Fruit fly (Drosophila melanogaster) whole organism, larva: ENCODE data around the gene Klp3A.
"Not testable (repeated sequence)": the region's sequence is repeated elsewhere in the genome, so short reads cannot be mapped to it uniquely, and the experiment has no call there.

ENCODE experiments used
- noc ChIP-seq: fragments of 200-800 bp; sonication (Bioruptor generic); optimal IDR thresholded peaks from 3 replicates; lab custom pipeline; 2019; ENCODE audit warnings: missing biosample characterization, mild to moderate bottlenecking, missing genetic modification characterization, moderate library complexity

The Klp3A gene

DNA sequence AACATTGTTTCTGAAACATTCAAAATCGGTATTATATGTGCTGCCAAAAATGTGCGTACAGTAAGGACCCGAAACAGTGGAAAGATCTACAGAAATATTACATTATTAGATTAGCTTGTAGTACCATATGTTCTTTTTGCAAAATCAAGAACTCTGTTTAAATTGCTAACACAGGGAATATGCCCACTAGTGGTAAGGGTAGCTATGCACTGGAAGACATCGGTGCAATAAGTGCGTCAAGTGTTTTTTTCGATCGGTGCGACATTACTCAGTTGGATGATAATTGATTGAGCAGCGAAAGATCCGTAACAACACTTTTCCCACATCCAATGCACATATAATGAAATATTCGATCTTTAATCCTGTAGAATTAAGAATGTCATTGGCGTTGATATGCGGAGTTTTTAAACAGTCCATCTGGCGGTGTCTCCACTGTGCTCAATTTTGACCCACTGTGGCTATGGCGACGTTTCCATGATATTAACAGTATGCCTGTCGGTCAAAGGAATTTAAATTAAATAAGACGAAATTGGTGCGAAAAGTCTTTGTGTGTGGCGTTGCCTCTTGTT is 31.3 kb upstream of the Klp3A start:
- no peak for TF ChIP-seq noc

- no peak for TF ChIP-seq noc
Observed at dm6 chrX:2633847-2634776, 30.3 kb upstream of the Klp3A start, which contains the start of gene sgg. Gene sgg, plus strand, starts transcription at chrX:2633952.

dm6 chrX:2625009-2625408 is 21.2 kb upstream of the Klp3A start:
- TF ChIP-seq noc = no peak

DNA sequence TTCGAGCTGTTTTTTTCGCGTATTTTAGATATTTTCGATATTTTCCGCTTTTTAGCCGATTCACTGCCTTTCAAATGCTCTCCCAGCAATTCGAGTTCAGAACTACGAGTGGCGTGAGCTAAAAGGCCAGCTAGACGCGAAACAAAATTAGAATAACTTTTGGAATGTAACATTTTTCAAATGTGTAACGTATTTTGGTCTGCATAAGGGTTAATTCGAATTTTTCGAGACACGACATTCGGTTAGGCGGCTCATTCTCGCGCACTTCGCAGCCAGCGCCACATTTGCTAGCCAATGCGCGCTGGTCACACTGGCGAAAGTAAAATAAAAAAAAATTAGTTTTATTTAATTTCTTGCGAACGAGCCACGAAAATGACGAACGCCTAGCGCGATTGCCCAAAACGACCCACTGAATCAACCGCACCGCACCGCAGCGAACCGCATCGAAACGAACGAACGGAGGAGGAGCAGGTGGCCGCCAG is 20.7 kb upstream of the Klp3A start, which contains the start of the genes brv3 and Pi4KIIIalpha:
TSS of gene brv3 (minus strand) at position 51 of the 482 bp plus-strand sequence.
TSS of gene Pi4KIIIalpha (plus strand) at position 280 of the 482 bp plus-strand sequence.
- no peak for TF ChIP-seq noc

- peak; percentile 89 for TF ChIP-seq noc
Observed at dm6 chrX:2619651-2620050, 15.8 kb upstream of the Klp3A start, which contains the start of the genes Tsp3A and Seipin. Gene Tsp3A, minus strand, starts transcription at chrX:2619738. Gene Seipin, plus strand, starts transcription at chrX:2619799.

- TF ChIP-seq noc = no peak
Observed at dm6 chrX:2617417-2617816, 13.6 kb upstream of the Klp3A start.

DNA sequence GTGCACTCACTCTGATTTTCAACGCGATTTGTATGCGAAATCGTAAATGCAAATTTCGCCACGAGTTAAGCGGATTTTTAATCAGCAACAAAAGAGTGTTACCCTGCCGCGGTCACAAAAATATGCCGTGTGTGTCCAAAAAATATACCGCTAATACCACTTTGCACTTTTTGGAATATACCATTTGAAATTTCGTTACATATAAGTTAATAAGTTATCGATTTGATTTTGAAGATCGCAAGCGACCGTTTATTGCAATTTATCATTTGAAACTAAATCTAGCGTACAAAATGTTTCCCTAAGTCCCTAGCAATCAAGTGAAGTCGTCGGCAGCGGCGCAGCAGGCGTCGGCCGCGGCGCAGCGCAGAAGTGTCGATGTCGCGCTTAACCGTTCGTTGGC is 6.4 kb upstream of the Klp3A start, which contains the start of gene eIF3g1:
TSS of gene eIF3g1 (minus strand) at position 101 of the 400 bp plus-strand sequence.
- TF ChIP-seq noc = not testable (repeated sequence)

- peak; percentile 74 for TF ChIP-seq noc
Observed at dm6 chrX:2608470-2609157, 4.8 kb upstream of the Klp3A start, which contains the start of gene Smyd3. Gene Smyd3, minus strand, starts transcription at chrX:2608876.

dm6 chrX:2593753-2594096 is 10.1 kb downstream of the Klp3A start:
- TF ChIP-seq noc = peak; percentile 96

DNA sequence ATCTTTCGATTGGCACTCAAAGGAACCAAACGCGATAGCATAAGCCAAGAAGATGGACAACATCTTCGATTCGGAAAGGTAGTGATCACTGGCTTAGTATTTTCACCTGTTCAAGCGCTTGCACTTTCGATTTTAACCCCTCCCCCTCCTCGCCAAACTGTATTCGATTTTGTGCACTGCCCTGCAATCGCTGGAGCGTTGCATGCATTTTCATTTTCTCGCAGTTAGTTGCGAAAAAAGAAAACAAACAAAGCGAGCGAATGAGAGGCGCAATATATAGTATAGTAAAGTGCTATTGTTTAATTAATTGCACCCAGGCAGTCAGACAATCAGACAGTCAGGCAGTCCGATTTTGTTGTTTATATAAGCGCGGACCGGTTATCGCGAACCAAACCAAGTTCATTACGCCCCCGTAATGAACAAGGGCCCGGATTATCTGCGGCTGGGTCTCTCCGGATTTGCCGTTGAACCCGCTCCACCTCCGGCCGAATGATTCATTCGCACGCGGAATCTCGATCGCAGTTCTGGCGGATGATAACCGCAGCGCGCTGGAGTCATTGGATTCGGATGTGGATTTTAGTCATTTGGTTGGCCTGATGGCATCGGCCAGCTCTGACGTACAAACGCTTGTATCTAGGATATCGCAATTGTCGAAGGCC is 10.6 kb downstream of the Klp3A start:
- TF ChIP-seq noc = no peak

DNA sequence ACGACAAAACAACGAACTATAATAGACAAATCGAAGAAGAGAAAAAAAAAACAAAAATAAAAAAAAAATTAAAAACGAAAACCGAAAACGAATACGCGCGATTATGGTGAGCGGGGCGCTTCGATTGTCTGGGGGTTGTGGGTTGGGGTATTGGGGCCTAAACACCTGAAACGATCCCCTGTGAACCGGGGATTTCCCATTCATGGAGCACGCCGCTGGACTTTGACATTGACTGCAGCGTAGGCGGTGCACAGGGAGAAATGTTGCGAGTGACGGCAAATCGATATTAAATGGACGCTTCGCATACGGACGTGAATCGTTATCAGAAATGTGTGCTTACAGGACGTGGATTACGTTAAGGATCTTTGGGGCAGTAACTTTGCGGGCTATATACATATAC is 11.6 kb downstream of the Klp3A start:
- no peak for TF ChIP-seq noc

DNA sequence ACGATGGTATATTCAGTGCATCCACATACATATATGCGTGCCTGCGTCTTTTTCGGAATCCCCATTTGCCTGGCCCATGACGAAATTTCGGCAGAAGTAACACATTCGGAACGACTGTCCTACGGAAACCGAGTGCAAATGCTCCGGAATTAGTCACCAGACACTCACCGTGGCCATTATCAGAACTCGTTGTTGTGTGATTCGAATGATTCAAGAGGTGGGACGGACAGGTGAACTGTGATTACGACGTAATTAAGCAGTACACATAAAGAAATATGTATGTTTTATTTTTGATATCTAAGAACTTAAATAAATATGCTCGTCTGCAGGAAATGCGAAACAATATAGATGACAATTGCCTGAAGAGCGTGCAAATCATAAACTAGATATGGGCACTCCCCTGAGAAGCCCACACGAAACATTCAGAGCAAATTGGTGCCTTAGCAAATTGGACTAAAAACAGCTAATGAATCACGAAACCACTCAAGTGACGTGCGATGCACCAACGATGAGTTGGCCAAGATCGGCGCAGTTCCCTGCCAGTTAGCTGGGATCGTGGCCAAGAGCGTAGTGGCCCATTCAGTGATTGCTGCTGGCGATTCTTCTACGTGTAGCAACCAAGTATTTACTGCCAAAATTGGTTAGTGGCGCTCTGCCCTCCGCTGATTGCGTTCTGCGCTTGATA is 12.4 kb downstream of the Klp3A start:
- peak; percentile 86 for TF ChIP-seq noc

DNA sequence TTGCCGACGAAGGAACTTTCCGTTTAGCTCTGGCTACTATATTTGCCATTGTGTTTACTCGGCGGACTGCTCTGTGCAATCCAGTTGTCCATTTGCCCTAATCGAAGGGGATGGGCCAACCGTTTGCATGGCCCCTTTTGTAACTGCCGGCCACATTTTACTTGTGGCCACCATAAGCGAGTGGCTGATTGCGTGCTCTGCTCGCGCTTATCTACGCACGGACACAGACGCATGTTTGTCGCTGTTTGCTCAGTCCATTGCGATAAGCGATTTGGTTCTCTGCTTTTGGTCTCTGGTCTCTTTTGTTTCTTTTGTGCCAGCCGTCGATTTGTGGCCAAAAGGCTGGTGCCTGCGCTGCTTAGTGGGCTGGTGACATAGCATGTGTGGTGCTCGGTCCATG is 13.2 kb downstream of the Klp3A start:
- TF ChIP-seq noc = no peak

- TF ChIP-seq noc = peak; percentile 94
Observed at dm6 chrX:2589446-2590038, 14.3 kb downstream of the Klp3A start.
